Fruit fly (Drosophila melanogaster) whole organism, embryonic: ENCODE data around the gene Doc2.

Source experiments
- ATbp ChIP-seq: fragments of 200-800 bp; sonication (Bioruptor generic); optimal IDR thresholded peaks from 2 replicates; lab custom pipeline; 2017; ENCODE audit warnings: missing biosample characterization, mild to moderate bottlenecking, missing genetic modification characterization, missing genetic modification reagents
- Adf1 ChIP-seq: fragments of 200-800 bp; sonication (Bioruptor generic); IDR thresholded peaks from 2 replicates; pipeline ENCODE4 v1.3.6; 2022; ENCODE audit warnings: missing biosample characterization, missing genetic modification characterization
- Atf-2 ChIP-seq: fragments of 200-800 bp; sonication (Bioruptor generic); optimal IDR thresholded peaks from 2 replicates; lab custom pipeline; 2016; ENCODE audit warnings: missing biosample characterization, missing genetic modification characterization
- Awh ChIP-seq: fragments of 200-800 bp; sonication (Bioruptor generic); IDR thresholded peaks from 2 replicates; pipeline ENCODE4, ENCODE4 v1.3.6; 2022; ENCODE audit warnings: missing biosample characterization, missing genetic modification characterization
- Blimp-1 ChIP-seq: fragments of 200-800 bp; sonication (Bioruptor generic); optimal IDR thresholded peaks from 3 replicates; lab custom pipeline; 2018; ENCODE audit warnings: missing biosample characterization, missing genetic modification characterization, mild to moderate bottlenecking, moderate library complexity, missing genetic modification reagents
- CG1024 ChIP-seq: fragments of 200-800 bp; sonication (Bioruptor generic); IDR thresholded peaks from 2 replicates; pipeline ENCODE4 v1.3.6; 2022; ENCODE audit warnings: missing biosample characterization, missing genetic modification characterization
- CG10979 ChIP-seq: fragments of 200-800 bp; sonication (Bioruptor generic); optimal IDR thresholded peaks from 2 replicates; lab custom pipeline; 2018; ENCODE audit warnings: missing biosample characterization, mild to moderate bottlenecking, missing genetic modification characterization, moderate library complexity
- CG11093 ChIP-seq: fragments of 200-800 bp; sonication (Bioruptor generic); IDR thresholded peaks from 3 replicates; pipeline ENCODE4 v1.3.6; 2022; ENCODE audit warnings: missing biosample characterization, missing genetic modification characterization
- CG11398 ChIP-seq: fragments of 200-800 bp; sonication (Bioruptor generic); optimal IDR thresholded peaks from 2 replicates; lab custom pipeline; 2016; ENCODE audit warnings: missing biosample characterization, missing genetic modification characterization
- CG11504 ChIP-seq: fragments of 200-800 bp; sonication (Bioruptor generic); optimal IDR thresholded peaks from 3 replicates; lab custom pipeline; 2019; ENCODE audit warnings: missing biosample characterization, mild to moderate bottlenecking, missing genetic modification characterization, moderate library complexity
- CG15479 ChIP-seq: fragments of 200-800 bp; sonication (Bioruptor generic); optimal IDR thresholded peaks from 3 replicates; lab custom pipeline; 2019; ENCODE audit warnings: missing biosample characterization, mild to moderate bottlenecking, missing genetic modification characterization, moderate library complexity
- CG1792 ChIP-seq: fragments of 200-800 bp; sonication (Bioruptor generic); optimal IDR thresholded peaks from 2 replicates; lab custom pipeline; 2016; ENCODE audit warnings: missing biosample characterization, missing genetic modification characterization
- CG18262 ChIP-seq: fragments of 200-800 bp; optimal IDR thresholded peaks from 3 replicates; lab custom pipeline; 2019; ENCODE audit warnings: missing biosample characterization, mild to moderate bottlenecking, missing genetic modification characterization, moderate library complexity
- CG18764 ChIP-seq: fragments of 200-800 bp; sonication (Bioruptor generic); optimal IDR thresholded peaks from 3 replicates; lab custom pipeline; 2016; ENCODE audit warnings: missing biosample characterization, missing genetic modification characterization
- CG2712 ChIP-seq: fragments of 200-800 bp; optimal IDR thresholded peaks from 3 replicates; lab custom pipeline; 2019; ENCODE audit warnings: missing biosample characterization, mild to moderate bottlenecking, missing genetic modification characterization, moderate library complexity
- CG2875 ChIP-seq: fragments of 200-800 bp; sonication (Bioruptor generic); optimal IDR thresholded peaks from 2 replicates; lab custom pipeline; 2017; ENCODE audit warnings: missing biosample characterization, mild to moderate bottlenecking, missing genetic modification characterization, missing genetic modification reagents
- CG3163 ChIP-seq: fragments of 200-800 bp; sonication (Bioruptor generic); optimal IDR thresholded peaks from 3 replicates; lab custom pipeline; 2016; ENCODE audit warnings: missing biosample characterization, missing genetic modification characterization
- CG4328 ChIP-seq: fragments of 200-800 bp; sonication (Bioruptor generic); optimal IDR thresholded peaks from 3 replicates; lab custom pipeline; 2017; ENCODE audit warnings: missing biosample characterization, missing genetic modification reagents, missing genetic modification characterization
- CG4730 ChIP-seq: fragments of 200-800 bp; sonication (Bioruptor generic); IDR thresholded peaks from 2 replicates; pipeline ENCODE4 v1.3.6; 2022; ENCODE audit warnings: missing biosample characterization, missing genetic modification characterization
- CG4820 ChIP-seq: fragments of 200-800 bp; sonication (Bioruptor generic); optimal IDR thresholded peaks from 3 replicates; lab custom pipeline; 2016; ENCODE audit warnings: missing biosample characterization, missing genetic modification characterization
- CG6813 ChIP-seq: fragments of 200-800 bp; sonication (Bioruptor generic); optimal IDR thresholded peaks from 2 replicates; lab custom pipeline; 2017; ENCODE audit warnings: missing biosample characterization, missing genetic modification characterization, mild to moderate bottlenecking, moderate library complexity, missing genetic modification reagents
- CG7987 ChIP-seq: fragments of 200-800 bp; sonication (Bioruptor generic); optimal IDR thresholded peaks from 2 replicates; lab custom pipeline; 2018; ENCODE audit warnings: missing biosample characterization, mild to moderate bottlenecking, missing genetic modification characterization, moderate library complexity
- CG8388 ChIP-seq: fragments of 200-800 bp; sonication (Bioruptor generic); optimal IDR thresholded peaks from 2 replicates; lab custom pipeline; 2019; ENCODE audit warnings: missing biosample characterization, mild to moderate bottlenecking, missing genetic modification characterization, moderate library complexity
- CG8924 ChIP-seq: fragments of 200-800 bp; optimal IDR thresholded peaks from 3 replicates; lab custom pipeline; 2019; ENCODE audit warnings: missing biosample characterization, mild to moderate bottlenecking, missing genetic modification characterization, moderate library complexity
- CG9437 ChIP-seq: fragments of 200-800 bp; sonication (Bioruptor generic); optimal IDR thresholded peaks from 2 replicates; lab custom pipeline; 2018; ENCODE audit warnings: missing biosample characterization, mild to moderate bottlenecking, missing genetic modification characterization
- CG9609 ChIP-seq: fragments of 200-800 bp; sonication (Bioruptor generic); optimal IDR thresholded peaks from 3 replicates; lab custom pipeline; 2016; ENCODE audit warnings: missing biosample characterization, missing genetic modification characterization
- CG9797 ChIP-seq: fragments of 200-800 bp; sonication (Bioruptor generic); optimal IDR thresholded peaks from 3 replicates; lab custom pipeline; 2018; ENCODE audit warnings: missing biosample characterization, mild to moderate bottlenecking, missing genetic modification characterization
- HLHmδ ChIP-seq: fragments of 200-800 bp; sonication (Bioruptor generic); optimal IDR thresholded peaks from 2 replicates; lab custom pipeline; 2018; ENCODE audit warnings: missing biosample characterization, mild to moderate bottlenecking, missing genetic modification characterization, moderate library complexity
- Hey ChIP-seq: fragments of 200-800 bp; sonication (Bioruptor generic); optimal IDR thresholded peaks from 3 replicates; lab custom pipeline; 2018; ENCODE audit warnings: missing biosample characterization, mild to moderate bottlenecking, missing genetic modification characterization
- NC2α ChIP-seq: fragments of 200-800 bp; sonication (Bioruptor generic); optimal IDR thresholded peaks from 2 replicates; lab custom pipeline; 2016; ENCODE audit warnings: missing biosample characterization, missing genetic modification characterization
- Nf-YB ChIP-seq: fragments of 200-800 bp; sonication (Bioruptor generic); optimal IDR thresholded peaks from 3 replicates; lab custom pipeline; 2019; ENCODE audit warnings: missing biosample characterization, mild to moderate bottlenecking, missing genetic modification characterization, moderate library complexity
- Ptx1 ChIP-seq: fragments of 200-800 bp; sonication (Bioruptor generic); IDR thresholded peaks from 2 replicates; pipeline ENCODE4 v1.3.6; 2022; ENCODE audit warnings: missing biosample characterization, missing genetic modification characterization
- Sry-δ ChIP-seq: fragments of 200-800 bp; sonication (Bioruptor generic); optimal IDR thresholded peaks from 2 replicates; lab custom pipeline; 2016; ENCODE audit warnings: missing biosample characterization, missing genetic modification characterization
- Tbp ChIP-seq: fragments of >200 bp; optimal IDR thresholded peaks from 2 replicates; lab custom pipeline; 2018; ENCODE audit warnings: missing biosample characterization, missing genetic modification characterization
- chinmo ChIP-seq: fragments of 200-800 bp; sonication (Bioruptor generic); IDR thresholded peaks from 4 replicates; pipeline ENCODE4 v1.3.6; 2022; ENCODE audit warnings: missing biosample characterization, missing genetic modification characterization; ENCODE audit not compliant: partially characterized antibody
- dysf ChIP-seq: fragments of 200-800 bp; sonication (Bioruptor generic); IDR thresholded peaks from 3 replicates; pipeline ENCODE4 v1.3.6; 2022; ENCODE audit warnings: missing biosample characterization, missing genetic modification characterization
- exex ChIP-seq: fragments of 200-800 bp; sonication (Bioruptor generic); optimal IDR thresholded peaks from 4 replicates; lab custom pipeline; 2018; ENCODE audit warnings: missing biosample characterization, mild to moderate bottlenecking, missing genetic modification characterization, moderate library complexity
- gfzf ChIP-seq: fragments of 200-800 bp; sonication (Bioruptor generic); optimal IDR thresholded peaks from 2 replicates; lab custom pipeline; 2016; ENCODE audit warnings: missing biosample characterization, mild to moderate bottlenecking, missing genetic modification characterization, moderate library complexity
- insv ChIP-seq, 2 experiments: fragments of 200-800 bp; sonication (Bioruptor generic); optimal IDR thresholded peaks; 3 replicates each; lab custom pipeline; 2016 to 2018; ENCODE audit warnings: missing biosample characterization in 2 of 2, missing genetic modification characterization in 2 of 2
- jing ChIP-seq: fragments of 200-800 bp; sonication (Bioruptor generic); optimal IDR thresholded peaks from 2 replicates; lab custom pipeline; 2018; ENCODE audit warnings: missing biosample characterization, mild to moderate bottlenecking, missing genetic modification characterization
- kay ChIP-seq: fragments of 200-800 bp; sonication (Bioruptor generic); optimal IDR thresholded peaks from 2 replicates; lab custom pipeline; 2016; ENCODE audit warnings: missing biosample characterization, missing genetic modification characterization
- lab ChIP-seq: fragments of 200-800 bp; sonication (Bioruptor generic); optimal IDR thresholded peaks from 3 replicates; lab custom pipeline; 2017; ENCODE audit warnings: missing biosample characterization, missing genetic modification characterization, mild to moderate bottlenecking, moderate library complexity, missing genetic modification reagents
- peb ChIP-seq: fragments of 200-800 bp; sonication (Bioruptor generic); IDR thresholded peaks from 2 replicates; pipeline ENCODE4 v1.3.6; 2022; ENCODE audit warnings: missing biosample characterization, missing genetic modification characterization
- sim ChIP-seq: fragments of 200-800 bp; sonication (Bioruptor generic); IDR thresholded peaks from 2 replicates; pipeline ENCODE4 v1.3.6; 2022; ENCODE audit warnings: missing biosample characterization, missing genetic modification characterization
- sr ChIP-seq: fragments of 200-800 bp; sonication (Bioruptor generic); IDR thresholded peaks from 3 replicates; pipeline ENCODE4 v1.3.6; 2022; ENCODE audit warnings: missing biosample characterization, missing genetic modification characterization
- tin ChIP-seq: fragments of 200-800 bp; sonication (Bioruptor generic); optimal IDR thresholded peaks from 3 replicates; lab custom pipeline; 2016; ENCODE audit warnings: missing biosample characterization, missing genetic modification characterization
- tna ChIP-seq: fragments of 200-800 bp; sonication (Bioruptor generic); IDR thresholded peaks from 2 replicates; pipeline ENCODE4 v1.3.6; 2022; ENCODE audit warnings: missing biosample characterization, missing genetic modification characterization; ENCODE audit not compliant: partially characterized antibody
- trem ChIP-seq: fragments of 200-800 bp; optimal IDR thresholded peaks from 3 replicates; lab custom pipeline; 2019; ENCODE audit warnings: missing biosample characterization, mild to moderate bottlenecking, missing genetic modification characterization, moderate library complexity
- twi ChIP-seq: fragments of 200-800 bp; optimal IDR thresholded peaks from 2 replicates; lab custom pipeline; 2019; ENCODE audit warnings: missing biosample characterization, mild to moderate bottlenecking, missing genetic modification characterization, moderate library complexity
- usp ChIP-seq: fragments of >200 bp; optimal IDR thresholded peaks from 2 replicates; lab custom pipeline; 2017; ENCODE audit warnings: missing biosample characterization, missing genetic modification characterization
- zen ChIP-seq: fragments of 200-800 bp; sonication (Bioruptor generic); optimal IDR thresholded peaks from 3 replicates; lab custom pipeline; 2018; ENCODE audit warnings: missing biosample characterization, mild to moderate bottlenecking, missing genetic modification characterization, moderate library complexity

The Doc2 gene

DNA sequence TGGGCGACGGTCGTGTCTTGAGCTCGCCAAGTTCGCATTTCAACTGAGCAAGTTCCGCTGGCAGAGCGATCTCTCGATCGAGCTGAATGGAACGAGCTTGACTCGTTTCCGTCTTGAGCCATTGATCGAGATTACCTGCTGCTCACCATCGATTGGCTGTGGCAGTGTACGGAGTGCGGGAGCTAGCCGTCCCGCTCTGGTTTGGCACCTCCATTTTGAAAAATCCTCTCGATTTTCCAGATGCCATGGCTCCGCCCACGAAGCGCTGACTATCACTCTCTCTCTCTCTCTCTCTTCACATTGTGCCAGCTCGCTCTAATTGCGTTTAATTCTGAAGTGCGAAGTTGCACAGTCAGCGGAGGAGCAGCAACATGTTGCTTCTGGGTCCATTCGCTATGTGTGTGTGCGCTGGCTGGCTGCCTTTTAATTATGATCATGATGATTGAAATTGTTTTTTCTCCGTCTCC, at the start of gene Doc2 (continued):
- TF ChIP-seq ATbp (GFP tag; lab: Kevin White, UChicago) (no peak), CG18764 (no peak), CG10979 (tag; lab: Kevin White, UChicago) (no peak), Nf-YB (peak; percentile 99), Sry-δ (GFP tag; lab: Kevin White, UChicago) (no peak), CG1024 (GFP tag; lab: Robert Waterston, UW) (no peak), tin (GFP tag; lab: Kevin White, UChicago) (no peak), insv (GFP tag; optimal IDR thresholded peaks at IDR 0.05; lab: Kevin White, UChicago) (no peak), CG8388 (GFP tag; lab: Kevin White, UChicago) (no peak), HLHmδ (GFP tag; lab: Kevin White, UChicago) (no peak), tna (no peak), peb (GFP tag; lab: Robert Waterston, UW) (no peak), kay (GFP tag; lab: Kevin White, UChicago) (no peak), Tbp (GFP tag; lab: Kevin White, UChicago) (no peak), CG9797 (no peak), CG3163 (no peak), CG15479 (GFP tag; lab: Kevin White, UChicago) (peak; percentile 78), CG2712 (tag; lab: Kevin White, UChicago) (no peak), CG11504 (tag; lab: Kevin White, UChicago) (peak; percentile 79), sim (GFP tag; lab: Robert Waterston, UW) (no peak), zen (tag; lab: Kevin White, UChicago) (peak; percentile 81), Adf1 (GFP tag; lab: Robert Waterston, UW) (0 out of 2 replicates have a peak, but pooled peaks have one; percentile 16), CG1792 (GFP tag; lab: Kevin White, UChicago) (no peak), gfzf (GFP tag; lab: Kevin White, UChicago) (no peak), CG11093 (no peak), Atf-2 (GFP tag; lab: Kevin White, UChicago) (no peak), Blimp-1 (GFP tag; lab: Kevin White, UChicago) (no peak), CG8924 (no peak), CG9437 (GFP tag; lab: Kevin White, UChicago) (no peak), CG7987 (GFP tag; lab: Kevin White, UChicago) (no peak)
- TF ChIP-seq, all 482 proteins: peak for 40

- TF ChIP-seq exex (tag; lab: Kevin White, UChicago): peak; percentile 33
- no peak for TF ChIP-seq usp (GFP tag; lab: Kevin White, UChicago)
- TF ChIP-seq sr (GFP tag; lab: Robert Waterston, UW): no peak
- no peak for TF ChIP-seq CG4820 (GFP tag; lab: Kevin White, UChicago)
- no peak for TF ChIP-seq Awh (GFP tag; lab: Robert Waterston, UW)
- no peak for TF ChIP-seq dysf (GFP tag; lab: Robert Waterston, UW)
- TF ChIP-seq CG4730 (GFP tag; lab: Robert Waterston, UW): no peak
- TF ChIP-seq NC2α (GFP tag; lab: Kevin White, UChicago): no peak
- TF ChIP-seq CG2875 (GFP tag; lab: Kevin White, UChicago): no peak
- TF ChIP-seq CG9609: no peak
- no peak for TF ChIP-seq zen (tag; lab: Kevin White, UChicago)
- TF ChIP-seq CG11093: no peak
- peak; percentile 34 for TF ChIP-seq lab (GFP tag; lab: Kevin White, UChicago)
- no peak for TF ChIP-seq CG11398 (GFP tag; lab: Kevin White, UChicago)
- no peak for TF ChIP-seq Hey (tag; lab: Kevin White, UChicago)
- TF ChIP-seq CG4328 (GFP tag; lab: Kevin White, UChicago): no peak
- no peak for TF ChIP-seq CG18262 (tag; lab: Kevin White, UChicago)
- no peak for TF ChIP-seq Ptx1
- 0 out of 4 replicates have a peak, but pooled peaks have one; percentile 33 for TF ChIP-seq chinmo (GFP tag; lab: Robert Waterston, UW)
- no peak for TF ChIP-seq jing
- TF ChIP-seq twi (tag; lab: Kevin White, UChicago): no peak
- no peak for TF ChIP-seq HLHmδ (GFP tag; lab: Kevin White, UChicago)
- TF ChIP-seq CG6813 (GFP tag; lab: Kevin White, UChicago): no peak
- TF ChIP-seq trem (tag; lab: Kevin White, UChicago): no peak
These were observed 47.5 kb upstream of the Doc2 start for dm6 chr3L:9066509-9067021.
